Worm (Caenorhabditis elegans): ENCODE results near the gene Y47D3A.32.

Gene Y47D3A.32

ce11 chrIII:11267372-11267771 is 15.2 kb downstream of the Y47D3A.32 start:
- TF ChIP-seq arid-1 (GFP tag; conservative IDR thresholded peaks at IDR 0.05) (no peak), cey-2 (tag; optimal IDR thresholded peaks at IDR 0.05; ENCODE audit: borderline replicate concordance, insufficient read depth) (no peak), ceh-20 (GFP tag; IDR thresholded peaks at IDR 0.05) (no peak), lin-13 (GFP tag; optimal IDR thresholded peaks at IDR 0.05) (no peak), egl-43 (GFP tag; IDR thresholded peaks at IDR 0.05) (no peak), aly-2 (tag; optimal IDR thresholded peaks at IDR 0.05) (no peak), pqm-1 (tag; optimal IDR thresholded peaks at IDR 0.05) (peak; percentile 62), D1046.2 (GFP tag; IDR thresholded peaks at IDR 0.05) (no peak), lin-15B (tag; optimal IDR thresholded peaks at IDR 0.05) (no peak), pha-4 (GFP tag; IDR thresholded peaks at IDR 0.05) (no peak), pha-4 (tag; optimal IDR thresholded peaks at IDR 0.05) (no peak), nhr-76 (tag; optimal IDR thresholded peaks at IDR 0.05) (no peak), zfp-3 (GFP tag; conservative IDR thresholded peaks at IDR 0.05) (no peak), dmd-6 (GFP tag; IDR thresholded peaks at IDR 0.05) (peak; percentile 63), nhr-111 (GFP tag; optimal IDR thresholded peaks at IDR 0.05) (no peak), nhr-28 (tag; optimal IDR thresholded peaks at IDR 0.05) (peak; percentile 70), F26F4.8 (GFP tag; conservative IDR thresholded peaks at IDR 0.05) (no peak), zfp-2 (tag; optimal IDR thresholded peaks at IDR 0.05) (no peak), ceh-28 (tag; optimal IDR thresholded peaks at IDR 0.05) (no peak), nhr-77 (tag; optimal IDR thresholded peaks at IDR 0.05) (no peak), Y5F2A.4 (GFP tag; optimal IDR thresholded peaks at IDR 0.05) (no peak), attf-4 (tag; optimal IDR thresholded peaks at IDR 0.05) (no peak), lsy-2 (tag; optimal IDR thresholded peaks at IDR 0.05) (no peak), hlh-30 (tag; optimal IDR thresholded peaks at IDR 0.05; ENCODE audit: insufficient read depth) (no peak), lim-7 (GFP tag; IDR thresholded peaks at IDR 0.05) (no peak), nhr-10 (tag; optimal IDR thresholded peaks at IDR 0.05) (no peak), jun-1 (tag; optimal IDR thresholded peaks at IDR 0.05) (no peak), ceh-44 (GFP tag; IDR thresholded peaks at IDR 0.05) (no peak), ztf-7 (tag; optimal IDR thresholded peaks at IDR 0.05) (no peak), hlh-11 (tag; optimal IDR thresholded peaks at IDR 0.05) (peak; percentile 28), mes-2 (tag; optimal IDR thresholded peaks at IDR 0.05; ENCODE audit: poor library complexity, severe bottlenecking) (peak; percentile 3), mdt-29 (GFP tag; IDR thresholded peaks at IDR 0.05) (no peak), duxl-1 (tag; optimal IDR thresholded peaks at IDR 0.05; ENCODE audit: poor library complexity) (no peak), zip-11 (GFP tag; IDR thresholded peaks at IDR 0.05) (no peak), set-16 (GFP tag; IDR thresholded peaks at IDR 0.05) (no peak), nhr-42 (GFP tag; IDR thresholded peaks at IDR 0.05) (no peak), hmg-1.1 (GFP tag; IDR thresholded peaks at IDR 0.05) (no peak), ama-1 (optimal IDR thresholded peaks at IDR 0.05) (no peak), saeg-2 (GFP tag; IDR thresholded peaks at IDR 0.05) (no peak), mxl-3 (GFP tag; optimal IDR thresholded peaks at IDR 0.05) (peak; percentile 38), daf-19 (GFP tag; conservative IDR thresholded peaks at IDR 0.05) (no peak), F44E2.7 (GFP tag; IDR thresholded peaks at IDR 0.05) (no peak), hif-1 (tag; optimal IDR thresholded peaks at IDR 0.05) (no peak), dpl-1 (GFP tag; optimal IDR thresholded peaks at IDR 0.05) (no peak), unc-62 (GFP tag; optimal IDR thresholded peaks at IDR 0.05 in 1 of 2) (peak in 1 of 2 experiments; percentile 86), unc-62 (tag; optimal IDR thresholded peaks at IDR 0.05) (no peak), nhr-25 (tag; optimal IDR thresholded peaks at IDR 0.05; ENCODE audit: borderline replicate concordance, insufficient read depth) (no peak), tra-1 (GFP tag; IDR thresholded peaks at IDR 0.05) (no peak), Y48G9A.11 (GFP tag; IDR thresholded peaks at IDR 0.05) (no peak), daf-16 (GFP tag; optimal IDR thresholded peaks at IDR 0.05) (no peak), daf-16 (tag; optimal IDR thresholded peaks at IDR 0.05) (peak; percentile 14)

Measured in whole organism, L4 larva.